Fruit fly (Drosophila melanogaster) whole organism, embryonic: Measurements from ENCODE around the gene Cyp28c1.

Experiments used
- Ada2b ChIP-seq: fragments of 200-800 bp; sonication (Bioruptor generic); IDR thresholded peaks from 2 replicates; pipeline ENCODE4 v1.3.6; 2022; ENCODE audit warnings: missing biosample characterization, missing genetic modification characterization
- Awh ChIP-seq: fragments of 200-800 bp; sonication (Bioruptor generic); IDR thresholded peaks from 2 replicates; pipeline ENCODE4, ENCODE4 v1.3.6; 2022; ENCODE audit warnings: missing biosample characterization, missing genetic modification characterization
- C15 ChIP-seq: fragments of 200-800 bp; sonication (Bioruptor generic); IDR thresholded peaks from 3 replicates; pipeline ENCODE4 v1.3.6; 2022; ENCODE audit warnings: missing biosample characterization, missing genetic modification characterization
- CG1024 ChIP-seq: fragments of 200-800 bp; sonication (Bioruptor generic); IDR thresholded peaks from 2 replicates; pipeline ENCODE4 v1.3.6; 2022; ENCODE audit warnings: missing biosample characterization, missing genetic modification characterization
- CG10543 ChIP-seq: fragments of 200-800 bp; sonication (Bioruptor generic); optimal IDR thresholded peaks from 3 replicates; lab custom pipeline; 2017; ENCODE audit warnings: missing biosample characterization, mild to moderate bottlenecking, missing genetic modification characterization, moderate library complexity
- CG11456 ChIP-seq: fragments of 200-800 bp; sonication (Bioruptor generic); IDR thresholded peaks from 3 replicates; pipeline ENCODE4 v1.3.6; 2022; ENCODE audit warnings: missing biosample characterization, missing genetic modification characterization
- CG12299 ChIP-seq: fragments of 200-800 bp; sonication (Bioruptor generic); optimal IDR thresholded peaks from 2 replicates; lab custom pipeline; 2018; ENCODE audit warnings: missing biosample characterization, mild to moderate bottlenecking, missing genetic modification characterization
- CG13296 ChIP-seq: fragments of 200-800 bp; sonication (Bioruptor generic); optimal IDR thresholded peaks from 3 replicates; lab custom pipeline; 2018; ENCODE audit warnings: missing biosample characterization, mild to moderate bottlenecking, missing genetic modification characterization
- CG13775 ChIP-seq: fragments of 200-800 bp; sonication (Bioruptor generic); optimal IDR thresholded peaks from 3 replicates; lab custom pipeline; 2017; ENCODE audit warnings: missing biosample characterization, mild to moderate bottlenecking, missing genetic modification characterization
- CG15514 ChIP-seq: fragments of 200-800 bp; sonication (Bioruptor generic); optimal IDR thresholded peaks from 3 replicates; lab custom pipeline; 2017; ENCODE audit warnings: missing biosample characterization, missing genetic modification characterization, mild to moderate bottlenecking, moderate library complexity, missing genetic modification reagents
- CG17361 ChIP-seq: fragments of 200-800 bp; sonication (Bioruptor generic); IDR thresholded peaks from 3 replicates; pipeline ENCODE4 v1.3.6; 2022; ENCODE audit warnings: missing biosample characterization, missing genetic modification characterization
- CG1832 ChIP-seq: fragments of 200-800 bp; sonication (Bioruptor generic); optimal IDR thresholded peaks from 2 replicates; lab custom pipeline; 2017; ENCODE audit warnings: missing biosample characterization, mild to moderate bottlenecking, missing genetic modification characterization, inconsistent platforms
- CG18764 ChIP-seq: fragments of 200-800 bp; sonication (Bioruptor generic); optimal IDR thresholded peaks from 3 replicates; lab custom pipeline; 2016; ENCODE audit warnings: missing biosample characterization, missing genetic modification characterization
- CG4730 ChIP-seq: fragments of 200-800 bp; sonication (Bioruptor generic); IDR thresholded peaks from 2 replicates; pipeline ENCODE4 v1.3.6; 2022; ENCODE audit warnings: missing biosample characterization, missing genetic modification characterization
- CG4820 ChIP-seq: fragments of 200-800 bp; sonication (Bioruptor generic); optimal IDR thresholded peaks from 3 replicates; lab custom pipeline; 2016; ENCODE audit warnings: missing biosample characterization, missing genetic modification characterization
- CG4854 ChIP-seq: fragments of 200-800 bp; sonication (Bioruptor generic); optimal IDR thresholded peaks from 2 replicates; lab custom pipeline; 2016; ENCODE audit warnings: missing biosample characterization, missing genetic modification characterization, inconsistent platforms
- CG6654 ChIP-seq: fragments of 200-800 bp; sonication (Bioruptor generic); optimal IDR thresholded peaks from 2 replicates; lab custom pipeline; 2017; ENCODE audit warnings: missing biosample characterization, mild to moderate bottlenecking, missing genetic modification characterization
- CG6689 ChIP-seq: fragments of 200-800 bp; sonication (Bioruptor generic); IDR thresholded peaks from 2 replicates; pipeline ENCODE4 v1.3.6; 2022; ENCODE audit warnings: missing biosample characterization, missing genetic modification characterization
- CHES-1-like ChIP-seq: fragments of 200-800 bp; sonication (Bioruptor generic); optimal IDR thresholded peaks from 2 replicates; lab custom pipeline; 2016; ENCODE audit warnings: missing biosample characterization, missing genetic modification characterization
- Doc2 ChIP-seq: fragments of 200-800 bp; sonication (Bioruptor generic); IDR thresholded peaks from 2 replicates; pipeline ENCODE4 v1.3.6; 2022; ENCODE audit warnings: missing biosample characterization, missing genetic modification characterization
- Doc3 ChIP-seq: fragments of 200-800 bp; sonication (Bioruptor generic); IDR thresholded peaks from 3 replicates; pipeline ENCODE4 v1.3.6; 2022; ENCODE audit warnings: missing biosample characterization, missing genetic modification characterization; ENCODE audit not compliant: partially characterized antibody
- Dp ChIP-seq: fragments of 200-800 bp; sonication (Bioruptor generic); optimal IDR thresholded peaks from 2 replicates; lab custom pipeline; 2018; ENCODE audit warnings: missing biosample characterization, mild to moderate bottlenecking, missing genetic modification characterization, moderate library complexity
- E2f2 ChIP-seq: fragments of 200-800 bp; sonication (Bioruptor generic); IDR thresholded peaks from 2 replicates; pipeline ENCODE4 v1.3.6; 2022; ENCODE audit warnings: missing biosample characterization, missing genetic modification characterization
- Lpt ChIP-seq: fragments of >200 bp; optimal IDR thresholded peaks from 2 replicates; lab custom pipeline; 2018; ENCODE audit warnings: missing biosample characterization, missing genetic modification characterization
- Rx ChIP-seq: fragments of 200-800 bp; sonication (Bioruptor generic); IDR thresholded peaks from 2 replicates; pipeline ENCODE4 v1.3.6; 2022; ENCODE audit warnings: missing biosample characterization, missing genetic modification characterization
- Ssrp ChIP-seq: fragments of 200-800 bp; sonication (Bioruptor generic); optimal IDR thresholded peaks from 2 replicates; lab custom pipeline; 2018; ENCODE audit warnings: missing biosample characterization, mild to moderate bottlenecking, missing genetic modification characterization, moderate library complexity
- amos ChIP-seq: fragments of 200-800 bp; sonication (Bioruptor generic); IDR thresholded peaks from 2 replicates; pipeline ENCODE4 v1.3.6; 2022; ENCODE audit warnings: missing biosample characterization, missing genetic modification characterization; ENCODE audit not compliant: partially characterized antibody
- cg ChIP-seq: fragments of 200-800 bp; sonication (Bioruptor generic); optimal IDR thresholded peaks from 3 replicates; lab custom pipeline; 2019; ENCODE audit warnings: missing biosample characterization, mild to moderate bottlenecking, missing genetic modification characterization, moderate library complexity
- chinmo ChIP-seq: fragments of 200-800 bp; sonication (Bioruptor generic); IDR thresholded peaks from 4 replicates; pipeline ENCODE4 v1.3.6; 2022; ENCODE audit warnings: missing biosample characterization, missing genetic modification characterization; ENCODE audit not compliant: partially characterized antibody
- emc ChIP-seq: fragments of 200-800 bp; sonication (Bioruptor generic); optimal IDR thresholded peaks from 2 replicates; lab custom pipeline; 2016; ENCODE audit warnings: missing biosample characterization, missing genetic modification characterization
- en ChIP-seq: fragments of 200-800 bp; sonication (Bioruptor generic); optimal IDR thresholded peaks from 2 replicates; lab custom pipeline; 2016; ENCODE audit warnings: missing biosample characterization, missing genetic modification characterization
- fu2 ChIP-seq: fragments of 200-800 bp; sonication (Bioruptor generic); optimal IDR thresholded peaks from 2 replicates; lab custom pipeline; 2016; ENCODE audit warnings: missing biosample characterization, missing genetic modification characterization
- gt ChIP-seq: fragments of 200-800 bp; sonication (Bioruptor generic); IDR thresholded peaks from 2 replicates; pipeline ENCODE4 v1.3.6; 2022; ENCODE audit warnings: missing biosample characterization, missing genetic modification characterization
- kni ChIP-seq: fragments of 200-800 bp; sonication (Bioruptor generic); optimal IDR thresholded peaks from 3 replicates; lab custom pipeline; 2017; ENCODE audit warnings: mild to moderate bottlenecking, missing biosample characterization, missing genetic modification reagents, missing genetic modification characterization
- lbe ChIP-seq: fragments of 200-800 bp; sonication (Bioruptor generic); optimal IDR thresholded peaks from 2 replicates; lab custom pipeline; 2016; ENCODE audit warnings: missing biosample characterization, mild to moderate bottlenecking, missing genetic modification characterization
- nau ChIP-seq: fragments of 200-800 bp; sonication (Bioruptor generic); optimal IDR thresholded peaks from 3 replicates; lab custom pipeline; 2017; ENCODE audit warnings: missing biosample characterization, mild to moderate bottlenecking, missing genetic modification characterization, missing genetic modification reagents
- nerfin-1 ChIP-seq: fragments of 200-800 bp; sonication (Bioruptor generic); optimal IDR thresholded peaks from 3 replicates; lab custom pipeline; 2019; ENCODE audit warnings: missing biosample characterization, mild to moderate bottlenecking, missing genetic modification characterization, moderate library complexity
- p53 ChIP-seq: fragments of 200-800 bp; sonication (Bioruptor generic); optimal IDR thresholded peaks from 2 replicates; lab custom pipeline; 2016; ENCODE audit warnings: missing biosample characterization, missing genetic modification characterization
- sima ChIP-seq: fragments of 200-800 bp; sonication (Bioruptor generic); optimal IDR thresholded peaks from 2 replicates; lab custom pipeline; 2016; ENCODE audit warnings: missing biosample characterization, missing genetic modification characterization
- sisA ChIP-seq: fragments of 200-800 bp; sonication (Bioruptor generic); IDR thresholded peaks from 2 replicates; pipeline ENCODE4 v1.3.6; 2022; ENCODE audit warnings: missing biosample characterization, missing genetic modification characterization
- slp2 ChIP-seq: fragments of 200-800 bp; sonication (Bioruptor generic); optimal IDR thresholded peaks from 2 replicates; lab custom pipeline; 2016; ENCODE audit warnings: missing biosample characterization, missing genetic modification characterization
- sna ChIP-seq: fragments of 200-800 bp; sonication (Bioruptor generic); IDR thresholded peaks from 2 replicates; pipeline ENCODE4 v1.3.6; 2022; ENCODE audit warnings: missing biosample characterization, missing genetic modification characterization; ENCODE audit not compliant: partially characterized antibody
- so ChIP-seq: fragments of 200-800 bp; sonication (Bioruptor generic); IDR thresholded peaks from 3 replicates; pipeline ENCODE4 v1.3.6; 2022; ENCODE audit warnings: missing biosample characterization, missing genetic modification characterization
- sr ChIP-seq: fragments of 200-800 bp; sonication (Bioruptor generic); IDR thresholded peaks from 3 replicates; pipeline ENCODE4 v1.3.6; 2022; ENCODE audit warnings: missing biosample characterization, missing genetic modification characterization
- sug ChIP-seq: fragments of 200-800 bp; optimal IDR thresholded peaks from 2 replicates; lab custom pipeline; 2019; ENCODE audit warnings: missing biosample characterization, mild to moderate bottlenecking, missing genetic modification characterization, moderate library complexity
- tna ChIP-seq: fragments of 200-800 bp; sonication (Bioruptor generic); IDR thresholded peaks from 2 replicates; pipeline ENCODE4 v1.3.6; 2022; ENCODE audit warnings: missing biosample characterization, missing genetic modification characterization; ENCODE audit not compliant: partially characterized antibody
- ttk ChIP-seq: fragments of 200-800 bp; sonication (Bioruptor generic); IDR thresholded peaks from 2 replicates; pipeline ENCODE4 v2.1.2; 2022; ENCODE audit warnings: missing biosample characterization, missing genetic modification characterization
- twi ChIP-seq: fragments of 200-800 bp; optimal IDR thresholded peaks from 2 replicates; lab custom pipeline; 2019; ENCODE audit warnings: missing biosample characterization, mild to moderate bottlenecking, missing genetic modification characterization, moderate library complexity
- zen2 ChIP-seq: fragments of 200-800 bp; sonication (Bioruptor generic); IDR thresholded peaks from 3 replicates; pipeline ENCODE4 v1.3.6; 2022; ENCODE audit warnings: missing biosample characterization, missing genetic modification characterization; ENCODE audit not compliant: partially characterized antibody

Cyp28c1 gene

DNA sequence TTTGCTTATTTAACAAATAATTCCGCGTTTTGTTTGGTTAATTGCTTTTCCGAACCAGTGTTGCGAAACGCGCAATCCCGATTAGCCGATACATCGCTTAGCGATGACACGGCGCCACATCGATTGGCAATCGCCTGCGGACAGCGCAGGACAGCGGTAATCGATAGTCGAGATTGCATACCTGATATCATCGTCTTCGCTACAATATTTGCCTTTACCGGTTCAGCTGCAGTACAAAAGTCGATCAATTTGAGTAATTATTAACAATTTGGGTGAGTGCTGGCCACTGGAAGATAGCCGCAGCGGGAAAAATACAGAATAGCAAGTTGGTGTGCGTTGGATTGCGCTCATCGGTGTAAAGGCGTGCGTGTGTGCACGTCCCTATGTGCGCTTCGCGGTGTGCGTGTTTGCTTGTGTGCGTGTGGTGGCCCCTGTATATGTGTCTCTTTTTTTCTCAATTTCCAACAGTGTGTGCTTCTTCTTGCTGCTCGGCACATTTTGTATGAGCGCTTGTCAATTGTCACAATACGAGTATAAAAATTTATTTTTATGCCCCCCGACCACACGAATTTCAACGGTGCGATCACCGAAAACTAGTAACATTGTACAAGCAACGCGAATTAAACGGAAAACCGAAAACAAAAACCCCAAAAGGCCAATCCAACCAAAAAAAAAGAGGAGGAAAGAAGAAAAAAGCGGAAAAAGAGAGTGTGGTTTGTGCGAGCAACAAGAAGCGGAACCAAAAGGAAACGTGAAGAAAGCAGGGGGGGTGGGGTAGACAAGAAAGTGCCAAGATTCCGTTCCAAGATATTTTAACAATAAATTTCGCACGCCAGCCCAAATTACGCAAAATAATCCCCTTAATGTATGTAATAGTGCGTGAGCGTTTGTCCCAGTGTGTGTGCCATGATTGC, 46.7 kb upstream of the Cyp28c1 start, which contains the start of gene CkIIbeta (continued):
- TF ChIP-seq CG18764 (peak; percentile 39), Doc2 (GFP tag; lab: Robert Waterston, UW) (no peak), p53 (GFP tag; lab: Kevin White, UChicago) (peak; percentile 35), sug (peak; percentile 41), twi (peak; percentile 12), en (GFP tag; lab: Kevin White, UChicago) (peak; percentile 12), cg (GFP tag; lab: Kevin White, UChicago) (peak; percentile 92), kni (GFP tag; lab: Kevin White, UChicago) (no peak), ttk (GFP tag; lab: Robert Waterston, UW) (no peak), so (GFP tag; lab: Robert Waterston, UW) (no peak), Doc3 (peak; percentile 89), nau (GFP tag; lab: Kevin White, UChicago) (no peak), chinmo (GFP tag; lab: Robert Waterston, UW) (peak; percentile 85; the same call in 2 of the 4 replicates), sisA (peak; percentile 47; the same call in 1 of the 2 replicates), CG4820 (GFP tag; lab: Kevin White, UChicago) (no peak), CG4730 (GFP tag; lab: Robert Waterston, UW) (no peak), CG1024 (GFP tag; lab: Robert Waterston, UW) (no peak), CG15514 (peak; percentile 74), CG12299 (tag; lab: Kevin White, UChicago) (peak; percentile 53), tna (GFP tag; lab: Robert Waterston, UW) (peak; percentile 90), Rx (0 out of 2 replicates have a peak, but pooled peaks have one; percentile 18), CG17361 (GFP tag; lab: Robert Waterston, UW) (peak; percentile 57; the same call in 1 of the 3 replicates), CG10543 (peak; percentile 8), Dp (peak; percentile 67), CG6654 (GFP tag; lab: Kevin White, UChicago) (no peak), E2f2 (GFP tag; lab: Robert Waterston, UW) (peak; percentile 74), sima (no peak), Ada2b (GFP tag; lab: Robert Waterston, UW) (no peak), CG1832 (GFP tag; lab: Kevin White, UChicago) (no peak), CG13296 (no peak), slp2 (no peak), sr (GFP tag; lab: Robert Waterston, UW) (no peak), emc (no peak), CG11456 (GFP tag; lab: Robert Waterston, UW) (peak; percentile 74), nerfin-1 (tag; lab: Kevin White, UChicago) (peak; percentile 53), CG4854 (GFP tag; lab: Kevin White, UChicago) (peak; percentile 53), sna (GFP tag; lab: Robert Waterston, UW) (peak; percentile 89), CG13775 (GFP tag; lab: Kevin White, UChicago) (peak; percentile 36), fu2 (GFP tag; lab: Kevin White, UChicago) (peak; percentile 62), CG6689 (GFP tag; lab: Robert Waterston, UW) (0 out of 2 replicates have a peak, but pooled peaks have one; percentile 8), amos (peak; percentile 98), Awh (GFP tag; lab: Robert Waterston, UW) (no peak), Lpt (GFP tag; lab: Kevin White, UChicago) (no peak), gt (no peak), Ssrp (tag; lab: Kevin White, UChicago) (no peak), C15 (GFP tag; lab: Robert Waterston, UW) (no peak), CHES-1-like (GFP tag; lab: Kevin White, UChicago) (peak; percentile 28), lbe (GFP tag; lab: Kevin White, UChicago) (no peak), zen2 (peak; percentile 90; the same call in 2 of the 3 replicates)
